Fruit fly (Drosophila melanogaster) whole organism, embryonic: ENCODE measurements around the gene CG43078.

Source experiments
- BtbVII ChIP-seq: fragments of 200-800 bp; sonication (Bioruptor generic); optimal IDR thresholded peaks from 3 replicates; lab custom pipeline; 2017; ENCODE audit warnings: missing biosample characterization, mild to moderate bottlenecking, missing genetic modification characterization
- Bteb2 ChIP-seq: fragments of 200-800 bp; sonication (Bioruptor generic); optimal IDR thresholded peaks from 2 replicates; lab custom pipeline; 2016; ENCODE audit warnings: missing biosample characterization, missing genetic modification characterization
- CG10565 ChIP-seq: fragments of 200-800 bp; sonication (Bioruptor generic); optimal IDR thresholded peaks from 3 replicates; lab custom pipeline; 2016; ENCODE audit warnings: missing biosample characterization, mild to moderate bottlenecking, missing genetic modification characterization
- CG10979 ChIP-seq: fragments of 200-800 bp; sonication (Bioruptor generic); optimal IDR thresholded peaks from 2 replicates; lab custom pipeline; 2018; ENCODE audit warnings: missing biosample characterization, mild to moderate bottlenecking, missing genetic modification characterization, moderate library complexity
- CG11085 ChIP-seq: fragments of 200-800 bp; sonication (Bioruptor generic); IDR thresholded peaks from 2 replicates; pipeline ENCODE4 v1.3.6; 2022; ENCODE audit warnings: missing biosample characterization, missing genetic modification characterization
- CG11398 ChIP-seq: fragments of 200-800 bp; sonication (Bioruptor generic); optimal IDR thresholded peaks from 2 replicates; lab custom pipeline; 2016; ENCODE audit warnings: missing biosample characterization, missing genetic modification characterization
- CG11456 ChIP-seq: fragments of 200-800 bp; sonication (Bioruptor generic); IDR thresholded peaks from 3 replicates; pipeline ENCODE4 v1.3.6; 2022; ENCODE audit warnings: missing biosample characterization, missing genetic modification characterization
- CG11696 ChIP-seq: fragments of 200-800 bp; sonication (Bioruptor generic); IDR thresholded peaks from 2 replicates; pipeline ENCODE4 v1.3.6; 2022; ENCODE audit warnings: missing biosample characterization, missing genetic modification characterization
- CG12299 ChIP-seq: fragments of 200-800 bp; sonication (Bioruptor generic); optimal IDR thresholded peaks from 2 replicates; lab custom pipeline; 2018; ENCODE audit warnings: missing biosample characterization, mild to moderate bottlenecking, missing genetic modification characterization
- CG15514 ChIP-seq: fragments of 200-800 bp; sonication (Bioruptor generic); optimal IDR thresholded peaks from 3 replicates; lab custom pipeline; 2017; ENCODE audit warnings: missing biosample characterization, missing genetic modification characterization, mild to moderate bottlenecking, moderate library complexity, missing genetic modification reagents
- CG15601 ChIP-seq: fragments of 200-800 bp; sonication (Bioruptor generic); optimal IDR thresholded peaks from 3 replicates; lab custom pipeline; 2019; ENCODE audit warnings: missing biosample characterization, mild to moderate bottlenecking, missing genetic modification characterization, moderate library complexity
- CG17361 ChIP-seq: fragments of 200-800 bp; sonication (Bioruptor generic); IDR thresholded peaks from 3 replicates; pipeline ENCODE4 v1.3.6; 2022; ENCODE audit warnings: missing biosample characterization, missing genetic modification characterization
- CG17568 ChIP-seq: fragments of 200-800 bp; sonication (Bioruptor generic); optimal IDR thresholded peaks from 2 replicates; lab custom pipeline; 2018; ENCODE audit warnings: missing biosample characterization, mild to moderate bottlenecking, missing genetic modification characterization, moderate library complexity
- CG18262 ChIP-seq: fragments of 200-800 bp; optimal IDR thresholded peaks from 3 replicates; lab custom pipeline; 2019; ENCODE audit warnings: missing biosample characterization, mild to moderate bottlenecking, missing genetic modification characterization, moderate library complexity
- CG1832 ChIP-seq: fragments of 200-800 bp; sonication (Bioruptor generic); optimal IDR thresholded peaks from 2 replicates; lab custom pipeline; 2017; ENCODE audit warnings: missing biosample characterization, mild to moderate bottlenecking, missing genetic modification characterization, inconsistent platforms
- CG18476 ChIP-seq: fragments of 200-800 bp; sonication (Bioruptor generic); optimal IDR thresholded peaks from 2 replicates; lab custom pipeline; 2016; ENCODE audit warnings: missing biosample characterization, mild to moderate bottlenecking, missing genetic modification characterization
- CG2678 ChIP-seq: fragments of 200-800 bp; sonication (Bioruptor generic); optimal IDR thresholded peaks from 3 replicates; lab custom pipeline; 2019; ENCODE audit warnings: missing biosample characterization, mild to moderate bottlenecking, missing genetic modification characterization, moderate library complexity
- CG4424 ChIP-seq: fragments of 200-800 bp; sonication (Bioruptor generic); optimal IDR thresholded peaks from 3 replicates; lab custom pipeline; 2016; ENCODE audit warnings: missing biosample characterization, missing genetic modification characterization
- CG6765 ChIP-seq: fragments of 200-800 bp; sonication (Bioruptor generic); optimal IDR thresholded peaks from 3 replicates; lab custom pipeline; 2017; ENCODE audit warnings: missing biosample characterization, mild to moderate bottlenecking, missing genetic modification characterization
- CG6813 ChIP-seq: fragments of 200-800 bp; sonication (Bioruptor generic); optimal IDR thresholded peaks from 2 replicates; lab custom pipeline; 2017; ENCODE audit warnings: missing biosample characterization, missing genetic modification characterization, mild to moderate bottlenecking, moderate library complexity, missing genetic modification reagents
- CG7839 ChIP-seq: fragments of 200-800 bp; sonication (Bioruptor generic); optimal IDR thresholded peaks from 3 replicates; lab custom pipeline; 2018; ENCODE audit warnings: missing biosample characterization, mild to moderate bottlenecking, missing genetic modification characterization, moderate library complexity
- CG8478 ChIP-seq: fragments of >200 bp; optimal IDR thresholded peaks from 2 replicates; lab custom pipeline; 2018
- CG9727 ChIP-seq: fragments of 200-800 bp; sonication (Bioruptor generic); optimal IDR thresholded peaks from 3 replicates; lab custom pipeline; 2017; ENCODE audit warnings: missing biosample characterization, mild to moderate bottlenecking, missing genetic modification characterization
- CG9797 ChIP-seq: fragments of 200-800 bp; sonication (Bioruptor generic); optimal IDR thresholded peaks from 3 replicates; lab custom pipeline; 2018; ENCODE audit warnings: missing biosample characterization, mild to moderate bottlenecking, missing genetic modification characterization
- CG9876 ChIP-seq: fragments of 200-800 bp; sonication (Bioruptor generic); optimal IDR thresholded peaks from 2 replicates; lab custom pipeline; 2016; ENCODE audit warnings: missing biosample characterization, missing genetic modification characterization
- Dp ChIP-seq: fragments of 200-800 bp; sonication (Bioruptor generic); optimal IDR thresholded peaks from 2 replicates; lab custom pipeline; 2018; ENCODE audit warnings: missing biosample characterization, mild to moderate bottlenecking, missing genetic modification characterization, moderate library complexity
- Gsc ChIP-seq: fragments of 200-800 bp; sonication (Bioruptor generic); IDR thresholded peaks from 2 replicates; pipeline ENCODE4 v1.3.6; 2022; ENCODE audit warnings: missing biosample characterization, missing genetic modification characterization
- H2.0 ChIP-seq: fragments of 200-800 bp; sonication (Bioruptor generic); IDR thresholded peaks from 2 replicates; pipeline ENCODE4 v1.3.6; 2022; ENCODE audit warnings: missing biosample characterization, missing genetic modification characterization
- Hsf ChIP-seq: fragments of 200-800 bp; sonication (Bioruptor generic); optimal IDR thresholded peaks from 3 replicates; lab custom pipeline; 2016; ENCODE audit warnings: missing biosample characterization, missing genetic modification characterization
- Mad ChIP-seq: fragments of 200-800 bp; sonication (Bioruptor generic); optimal IDR thresholded peaks from 2 replicates; lab custom pipeline; 2016; ENCODE audit warnings: missing biosample characterization, missing genetic modification characterization
- NC2β ChIP-seq: fragments of 200-800 bp; sonication (Bioruptor generic); optimal IDR thresholded peaks from 2 replicates; lab custom pipeline; 2016; ENCODE audit warnings: missing biosample characterization, missing genetic modification characterization
- Pdp1 ChIP-seq, 2 experiments: fragments of 200-800 bp; sonication (Bioruptor generic); optimal IDR thresholded peaks; 3 replicates each; lab custom pipeline; 2016; ENCODE audit warnings: missing biosample characterization in 2 of 2, missing genetic modification characterization in 2 of 2, mild to moderate bottlenecking in 1 of 2, moderate library complexity in 1 of 2
- Xbp1 ChIP-seq: fragments of 200-800 bp; sonication (Bioruptor generic); optimal IDR thresholded peaks from 3 replicates; lab custom pipeline; 2016; ENCODE audit warnings: missing biosample characterization, mild to moderate bottlenecking, missing genetic modification characterization
- aop ChIP-seq: fragments of 200-800 bp; sonication (Bioruptor generic); IDR thresholded peaks from 2 replicates; pipeline ENCODE4 v1.3.6; 2022; ENCODE audit warnings: missing biosample characterization, missing genetic modification characterization
- ara ChIP-seq: fragments of 200-800 bp; sonication (Bioruptor generic); IDR thresholded peaks from 2 replicates; pipeline ENCODE4 v1.3.6; 2022; ENCODE audit warnings: missing biosample characterization, missing genetic modification characterization
- corto ChIP-seq: fragments of 200-800 bp; sonication (Bioruptor generic); optimal IDR thresholded peaks from 2 replicates; lab custom pipeline; 2016; ENCODE audit warnings: missing biosample characterization, mild to moderate bottlenecking, missing genetic modification characterization, moderate library complexity
- dan ChIP-seq: fragments of 200-800 bp; sonication (Bioruptor generic); IDR thresholded peaks from 2 replicates; pipeline ENCODE4 v1.3.6; 2022; ENCODE audit warnings: missing biosample characterization, missing genetic modification characterization
- dmrt99B ChIP-seq: fragments of 200-800 bp; sonication (Bioruptor generic); optimal IDR thresholded peaks from 2 replicates; lab custom pipeline; 2018; ENCODE audit warnings: missing biosample characterization, mild to moderate bottlenecking, missing genetic modification characterization, moderate library complexity
- grau ChIP-seq: fragments of 200-800 bp; optimal IDR thresholded peaks from 3 replicates; lab custom pipeline; 2019; ENCODE audit warnings: missing biosample characterization, mild to moderate bottlenecking, missing genetic modification characterization, moderate library complexity
- gt ChIP-seq: fragments of 200-800 bp; sonication (Bioruptor generic); IDR thresholded peaks from 2 replicates; pipeline ENCODE4 v1.3.6; 2022; ENCODE audit warnings: missing biosample characterization, missing genetic modification characterization
- kni ChIP-seq: fragments of 200-800 bp; sonication (Bioruptor generic); optimal IDR thresholded peaks from 3 replicates; lab custom pipeline; 2017; ENCODE audit warnings: mild to moderate bottlenecking, missing biosample characterization, missing genetic modification reagents, missing genetic modification characterization
- lmd ChIP-seq: fragments of 200-800 bp; sonication (Bioruptor generic); IDR thresholded peaks from 2 replicates; pipeline ENCODE4 v1.3.6; 2022; ENCODE audit warnings: missing biosample characterization, missing genetic modification characterization
- mirr ChIP-seq: fragments of 200-800 bp; sonication (Bioruptor generic); optimal IDR thresholded peaks from 3 replicates; lab custom pipeline; 2018; ENCODE audit warnings: missing biosample characterization, mild to moderate bottlenecking, missing genetic modification characterization
- nau ChIP-seq: fragments of 200-800 bp; sonication (Bioruptor generic); optimal IDR thresholded peaks from 3 replicates; lab custom pipeline; 2017; ENCODE audit warnings: missing biosample characterization, mild to moderate bottlenecking, missing genetic modification characterization, missing genetic modification reagents
- nerfin-1 ChIP-seq: fragments of 200-800 bp; sonication (Bioruptor generic); optimal IDR thresholded peaks from 3 replicates; lab custom pipeline; 2019; ENCODE audit warnings: missing biosample characterization, mild to moderate bottlenecking, missing genetic modification characterization, moderate library complexity
- p53 ChIP-seq: fragments of 200-800 bp; sonication (Bioruptor generic); optimal IDR thresholded peaks from 2 replicates; lab custom pipeline; 2016; ENCODE audit warnings: missing biosample characterization, missing genetic modification characterization
- pzg ChIP-seq: fragments of 200-800 bp; sonication (Bioruptor generic); optimal IDR thresholded peaks from 3 replicates; lab custom pipeline; 2018; ENCODE audit warnings: missing biosample characterization, mild to moderate bottlenecking, missing genetic modification characterization, moderate library complexity
- run ChIP-seq: fragments of 200-800 bp; sonication (Bioruptor generic); optimal IDR thresholded peaks from 3 replicates; lab custom pipeline; 2018; ENCODE audit warnings: missing biosample characterization, mild to moderate bottlenecking, missing genetic modification characterization
- vfl ChIP-seq: fragments of 200-800 bp; sonication (Bioruptor generic); optimal IDR thresholded peaks from 2 replicates; lab custom pipeline; 2016; ENCODE audit warnings: missing biosample characterization, missing genetic modification characterization
- vvl ChIP-seq: fragments of 200-800 bp; sonication (Bioruptor generic); IDR thresholded peaks from 2 replicates; pipeline ENCODE4 v1.3.6; 2022; ENCODE audit warnings: missing biosample characterization, missing genetic modification characterization
- zen2 ChIP-seq: fragments of 200-800 bp; sonication (Bioruptor generic); IDR thresholded peaks from 3 replicates; pipeline ENCODE4 v1.3.6; 2022; ENCODE audit warnings: missing biosample characterization, missing genetic modification characterization; ENCODE audit not compliant: partially characterized antibody

Gene CG43078

DNA sequence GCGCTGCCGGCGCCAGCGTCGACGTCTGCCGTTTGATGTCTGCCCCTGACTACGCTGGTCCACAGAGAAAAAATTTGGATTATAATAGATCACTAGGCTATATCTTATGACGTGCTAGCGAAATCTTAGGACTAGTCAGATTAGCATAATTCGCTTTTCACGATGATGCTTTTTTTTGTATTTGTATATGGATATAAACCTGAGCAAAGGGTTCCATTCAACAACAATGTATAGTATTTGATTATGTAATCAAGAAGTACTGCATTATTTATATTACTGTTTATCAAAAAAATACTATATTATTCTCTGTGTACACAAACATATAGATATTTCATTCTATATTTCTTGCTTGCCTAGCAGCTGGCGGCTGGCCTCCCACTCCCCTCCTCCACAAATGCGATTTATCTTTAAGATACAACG is 29.5 kb upstream of the CG43078 start (continued):
- TF ChIP-seq Dp (GFP tag; lab: Kevin White, UChicago): no peak
- TF ChIP-seq run: peak; percentile 79
- TF ChIP-seq lmd: peak; percentile 90
- peak; percentile 76 for TF ChIP-seq H2.0 (GFP tag; lab: Robert Waterston, UW)
- no peak for TF ChIP-seq corto (GFP tag; lab: Kevin White, UChicago)
- TF ChIP-seq zen2: no peak
- peak; percentile 95 for TF ChIP-seq CG2678 (tag; lab: Kevin White, UChicago)
- peak; percentile 88 for TF ChIP-seq CG12299 (tag; lab: Kevin White, UChicago)
- TF ChIP-seq CG10979 (tag; lab: Kevin White, UChicago): peak; percentile 83
- peak; percentile 79 for TF ChIP-seq Hsf
- TF ChIP-seq CG9876 (GFP tag; lab: Kevin White, UChicago): peak; percentile 41
- TF ChIP-seq CG10565: peak; percentile 38
- TF ChIP-seq CG17568 (GFP tag; lab: Kevin White, UChicago): peak; percentile 80
- TF ChIP-seq Xbp1: peak; percentile 88
- peak; percentile 87 for TF ChIP-seq CG18262 (tag; lab: Kevin White, UChicago)
- peak; percentile 62 for TF ChIP-seq CG18476 (GFP tag; lab: Kevin White, UChicago)
- peak; percentile 79 for TF ChIP-seq nerfin-1 (tag; lab: Kevin White, UChicago)
- peak; percentile 80 for TF ChIP-seq CG4424 (GFP tag; lab: Kevin White, UChicago)
- TF ChIP-seq CG11085 (GFP tag; lab: Robert Waterston, UW): peak; percentile 64
- peak; percentile 82 for TF ChIP-seq CG11456 (GFP tag; lab: Robert Waterston, UW)
- TF ChIP-seq nau: peak; percentile 89
- peak; percentile 65 for TF ChIP-seq vfl (GFP tag; lab: Kevin White, UChicago)
- peak; percentile 92 for TF ChIP-seq dmrt99B (tag; lab: Kevin White, UChicago)
- peak; percentile 91 for TF ChIP-seq grau (tag; lab: Kevin White, UChicago)
- peak; percentile 90 for TF ChIP-seq CG9727 (GFP tag; lab: Kevin White, UChicago)
- no peak for TF ChIP-seq CG1832
- TF ChIP-seq CG11398: peak; percentile 8
- TF ChIP-seq aop: no peak
- TF ChIP-seq Pdp1 (GFP tag; optimal IDR thresholded peaks at IDR 0.05; lab: Kevin White, UChicago): peak; percentile 80 to 94
- peak; percentile 44 for TF ChIP-seq NC2β
- peak; percentile 75 for TF ChIP-seq CG15601 (tag; lab: Kevin White, UChicago)
- TF ChIP-seq CG17361 (GFP tag; lab: Robert Waterston, UW): peak; percentile 93
- 0 out of 2 replicates have a peak, but pooled peaks have one; percentile 54 for TF ChIP-seq dan (GFP tag; lab: Robert Waterston, UW)
- TF ChIP-seq CG11696 (GFP tag; lab: Robert Waterston, UW): peak; percentile 52; the same call in 1 of the 2 replicates
- TF ChIP-seq CG15514 (GFP tag; lab: Kevin White, UChicago): peak; percentile 70
- no peak for TF ChIP-seq pzg (GFP tag; lab: Kevin White, UChicago)
- peak; percentile 48; the same call in 1 of the 2 replicates for TF ChIP-seq gt
- no peak for TF ChIP-seq kni
- peak; percentile 68 for TF ChIP-seq ara
- peak; percentile 94 for TF ChIP-seq CG7839 (tag; lab: Kevin White, UChicago)
- peak; percentile 91 for TF ChIP-seq CG6765
- peak; percentile 43 for TF ChIP-seq mirr (GFP tag; lab: Kevin White, UChicago)
- TF ChIP-seq Bteb2: peak; percentile 71
- TF ChIP-seq vvl: peak; percentile 88
- no peak for TF ChIP-seq CG8478 (lab: Kevin White, UChicago)
- TF ChIP-seq BtbVII: peak; percentile 88
- TF ChIP-seq CG6813 (GFP tag; lab: Kevin White, UChicago): peak; percentile 78
- no peak for TF ChIP-seq CG9797 (GFP tag; lab: Kevin White, UChicago)
- TF ChIP-seq Gsc: no peak
- no peak for TF ChIP-seq p53
- TF ChIP-seq Mad (GFP tag; lab: Kevin White, UChicago): peak; percentile 67
